Fruit fly (Drosophila melanogaster): ENCODE results near the gene CG7342.
A peak's percentile ranks its signal among the peaks of the same experiment; 100 is the strongest.

CG7342 gene

dm6 chr3R:19606954-19607353, 3.8 kb downstream of the CG7342 start, which contains the start of gene CG17751:
Gene CG17751 (plus strand): TSS chr3R:19607254.
- no peak for TF ChIP-seq Rel (GFP tag; optimal IDR thresholded peaks at IDR 0.05)
- TF ChIP-seq Rel (tag; optimal IDR thresholded peaks at IDR 0.05): no peak
- no peak for TF ChIP-seq N (GFP tag; optimal IDR thresholded peaks at IDR 0.05)
- TF ChIP-seq OdsH (GFP tag; optimal IDR thresholded peaks at IDR 0.05): no peak
- no peak for TF ChIP-seq foxo (GFP tag; optimal IDR thresholded peaks at IDR 0.05)
- no peak for TF ChIP-seq woc (GFP tag; optimal IDR thresholded peaks at IDR 0.05)
- no peak for TF ChIP-seq Myc (optimal IDR thresholded peaks at IDR 0.05)
- TF ChIP-seq h (GFP tag; optimal IDR thresholded peaks at IDR 0.05): no peak
- TF ChIP-seq brk (GFP tag; optimal IDR thresholded peaks at IDR 0.05): no peak
- no peak for TF ChIP-seq CrebA (GFP tag; optimal IDR thresholded peaks at IDR 0.05; ENCODE audit: borderline replicate concordance)
- no peak for TF ChIP-seq dmrt93B (GFP tag; optimal IDR thresholded peaks at IDR 0.05)
- TF ChIP-seq br (GFP tag; optimal IDR thresholded peaks at IDR 0.05): no peak
- TF ChIP-seq Mio (GFP tag; optimal IDR thresholded peaks at IDR 0.05): no peak
- no peak for TF ChIP-seq usp (GFP tag; optimal IDR thresholded peaks at IDR 0.05)
- TF ChIP-seq Jra (GFP tag; optimal IDR thresholded peaks at IDR 0.05): no peak
- TF ChIP-seq Dfd (GFP tag; optimal IDR thresholded peaks at IDR 0.05): no peak
- no peak for TF ChIP-seq Hr83 (GFP tag; optimal IDR thresholded peaks at IDR 0.05; ENCODE audit: poor library complexity, severe bottlenecking)
- TF ChIP-seq Sp1 (GFP tag; optimal IDR thresholded peaks at IDR 0.05): no peak
- no peak for TF ChIP-seq Dif (GFP tag; optimal IDR thresholded peaks at IDR 0.05; ENCODE audit: partially characterized antibody)
- TF ChIP-seq GATAd (GFP tag; optimal IDR thresholded peaks at IDR 0.05): no peak

- TF ChIP-seq foxo (GFP tag; optimal IDR thresholded peaks at IDR 0.05): no peak
Measured at dm6 chr3R:19609925-19610324, 6.8 kb downstream of the CG7342 start, which contains the start of gene CG17752. Gene CG17752 (plus strand): TSS chr3R:19610225.

DNA sequence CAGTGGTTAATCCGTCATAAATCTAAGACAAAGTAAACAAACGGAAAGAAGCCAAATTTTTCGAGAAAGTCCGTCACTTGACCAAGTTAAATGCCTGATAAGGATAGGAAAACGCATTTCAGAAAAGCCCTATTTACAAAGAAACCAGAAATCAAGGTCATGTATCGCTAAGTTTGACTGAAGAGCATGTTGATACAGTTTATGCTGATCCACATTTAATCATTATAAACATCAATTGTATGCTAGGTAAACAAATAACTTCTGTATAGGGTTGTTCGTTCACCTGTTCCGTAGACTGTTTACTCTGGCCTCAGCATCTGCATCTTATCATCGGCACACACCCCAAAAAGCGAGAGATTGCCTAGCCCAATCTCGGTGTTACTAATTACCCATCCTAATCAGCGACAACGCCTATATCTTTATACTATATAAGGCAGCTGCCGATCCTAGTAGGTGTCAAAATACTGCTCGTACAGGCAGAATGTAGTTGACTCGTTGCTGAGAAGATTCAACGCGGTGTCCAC, 9.8 kb downstream of the CG7342 start, which contains the start of gene CG16727:
Gene CG16727, plus strand, starts transcription at position 474 of the 524 bp plus-strand sequence.
- TF ChIP-seq Sp1 (GFP tag; optimal IDR thresholded peaks at IDR 0.05) (peak; percentile 24), Rel (GFP tag; optimal IDR thresholded peaks at IDR 0.05) (no peak), Rel (tag; optimal IDR thresholded peaks at IDR 0.05) (no peak), Vsx2 (GFP tag; optimal IDR thresholded peaks at IDR 0.05; ENCODE audit: partially characterized antibody) (no peak), h (GFP tag; optimal IDR thresholded peaks at IDR 0.05) (peak; percentile 6), OdsH (GFP tag; optimal IDR thresholded peaks at IDR 0.05) (peak; percentile 29), rgr (GFP tag; optimal IDR thresholded peaks at IDR 0.05) (peak; percentile 17)

DNA sequence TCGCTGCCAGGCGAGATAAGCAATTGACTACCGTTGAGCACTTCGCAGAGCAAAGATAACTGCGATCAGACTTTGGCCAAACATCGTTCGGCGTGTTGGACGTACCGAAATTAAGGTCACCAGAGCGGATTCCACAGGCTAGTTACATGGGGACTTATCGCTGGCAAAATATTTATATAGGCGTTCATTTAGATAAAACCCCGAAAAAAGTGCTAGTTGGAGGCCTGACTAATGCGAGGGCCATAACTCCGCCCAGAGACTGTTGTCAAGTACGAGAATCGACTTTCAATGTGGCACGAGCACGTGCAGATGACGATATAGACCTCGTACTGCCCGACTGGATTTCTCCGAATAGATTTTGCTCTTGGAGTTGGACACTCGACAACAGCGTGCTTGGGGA, 16.7 kb downstream of the CG7342 start:
- no peak for TF ChIP-seq sv (GFP tag; optimal IDR thresholded peaks at IDR 0.05)
- TF ChIP-seq Sp1 (GFP tag; optimal IDR thresholded peaks at IDR 0.05): no peak
- no peak for TF ChIP-seq dsf (GFP tag; optimal IDR thresholded peaks at IDR 0.05; ENCODE audit: borderline replicate concordance)

DNA sequence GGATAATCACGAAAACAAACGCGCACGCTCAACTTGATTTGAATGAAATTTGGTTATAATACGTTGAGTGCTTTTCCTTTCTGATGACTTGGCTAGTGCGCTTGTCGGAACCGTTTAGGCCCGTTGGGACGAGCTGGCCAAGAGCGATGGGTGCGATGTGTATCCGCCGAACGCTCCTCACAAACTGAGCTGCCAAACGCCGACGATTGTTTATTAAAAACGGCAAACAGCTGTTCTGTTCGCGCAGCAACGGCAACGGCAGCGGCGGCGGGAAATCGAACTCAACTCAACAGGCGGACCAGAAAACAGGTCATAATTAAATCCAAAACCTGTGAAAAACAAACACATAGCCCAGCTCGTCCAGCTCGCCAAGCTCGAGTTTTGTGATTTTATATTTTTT, 17.8 kb downstream of the CG7342 start:
- TF ChIP-seq Hnf4 (GFP tag; optimal IDR thresholded peaks at IDR 0.05) (no peak), usp (GFP tag; optimal IDR thresholded peaks at IDR 0.05) (no peak), Hr83 (GFP tag; optimal IDR thresholded peaks at IDR 0.05; ENCODE audit: poor library complexity, severe bottlenecking) (no peak), br (GFP tag; optimal IDR thresholded peaks at IDR 0.05) (no peak), h (GFP tag; optimal IDR thresholded peaks at IDR 0.05) (peak; percentile 25), GATAd (GFP tag; optimal IDR thresholded peaks at IDR 0.05) (no peak), ey (GFP tag; optimal IDR thresholded peaks at IDR 0.05) (no peak), rgr (GFP tag; optimal IDR thresholded peaks at IDR 0.05) (no peak), Rel (GFP tag; optimal IDR thresholded peaks at IDR 0.05) (no peak), Rel (tag; optimal IDR thresholded peaks at IDR 0.05) (peak; percentile 4), CG9705 (GFP tag; optimal IDR thresholded peaks at IDR 0.05) (no peak), pan (optimal IDR thresholded peaks at IDR 0.05) (no peak), dsf (GFP tag; optimal IDR thresholded peaks at IDR 0.05; ENCODE audit: borderline replicate concordance) (no peak), Abd-B (GFP tag; optimal IDR thresholded peaks at IDR 0.05) (no peak), jim (GFP tag; optimal IDR thresholded peaks at IDR 0.05) (no peak), OdsH (GFP tag; optimal IDR thresholded peaks at IDR 0.05) (no peak)

dm6 chr3R:19622005-19622404, 18.8 kb downstream of the CG7342 start:
- no peak for TF ChIP-seq ey (GFP tag; optimal IDR thresholded peaks at IDR 0.05)
- no peak for TF ChIP-seq sv (GFP tag; optimal IDR thresholded peaks at IDR 0.05)
- TF ChIP-seq Mio (GFP tag; optimal IDR thresholded peaks at IDR 0.05): no peak
- no peak for TF ChIP-seq N (GFP tag; optimal IDR thresholded peaks at IDR 0.05)
- peak; percentile 40 for TF ChIP-seq h (GFP tag; optimal IDR thresholded peaks at IDR 0.05)
- TF ChIP-seq brk (GFP tag; optimal IDR thresholded peaks at IDR 0.05): no peak
- TF ChIP-seq usp (GFP tag; optimal IDR thresholded peaks at IDR 0.05): no peak
- TF ChIP-seq CG32264 (GFP tag; optimal IDR thresholded peaks at IDR 0.05): no peak
- TF ChIP-seq Rel (GFP tag; optimal IDR thresholded peaks at IDR 0.05): no peak
- peak; percentile 66 for TF ChIP-seq Rel (tag; optimal IDR thresholded peaks at IDR 0.05)
- no peak for TF ChIP-seq Abd-B (GFP tag; optimal IDR thresholded peaks at IDR 0.05)

Measured in whole organism, wandering third instar larva.